Fruit fly (Drosophila melanogaster) whole organism, embryonic: ENCODE results near the gene CG7409.

Experiments used
- Aef1 ChIP-seq: fragments of 200-800 bp; sonication (Bioruptor generic); IDR thresholded peaks from 3 replicates; pipeline ENCODE4 v1.3.6; 2022; ENCODE audit warnings: missing biosample characterization, missing genetic modification characterization
- Bdp1 ChIP-seq: fragments of 200-800 bp; sonication (Bioruptor generic); optimal IDR thresholded peaks from 3 replicates; lab custom pipeline; 2016; ENCODE audit warnings: missing biosample characterization, missing genetic modification characterization
- BtbVII ChIP-seq: fragments of 200-800 bp; sonication (Bioruptor generic); optimal IDR thresholded peaks from 3 replicates; lab custom pipeline; 2017; ENCODE audit warnings: missing biosample characterization, mild to moderate bottlenecking, missing genetic modification characterization
- Bteb2 ChIP-seq: fragments of 200-800 bp; sonication (Bioruptor generic); optimal IDR thresholded peaks from 2 replicates; lab custom pipeline; 2016; ENCODE audit warnings: missing biosample characterization, missing genetic modification characterization
- CG10267 ChIP-seq: fragments of 200-800 bp; sonication (Bioruptor generic); optimal IDR thresholded peaks from 2 replicates; lab custom pipeline; 2018; ENCODE audit warnings: missing biosample characterization, mild to moderate bottlenecking, missing genetic modification characterization, moderate library complexity
- CG12219 ChIP-seq: fragments of 200-800 bp; sonication (Bioruptor generic); optimal IDR thresholded peaks from 3 replicates; lab custom pipeline; 2018; ENCODE audit warnings: missing biosample characterization, mild to moderate bottlenecking, missing genetic modification characterization
- CG14050 ChIP-seq: fragments of 200-800 bp; sonication (Bioruptor generic); IDR thresholded peaks from 3 replicates; pipeline ENCODE4 v1.3.6; 2022; ENCODE audit warnings: missing biosample characterization, missing genetic modification characterization
- CG15514 ChIP-seq: fragments of 200-800 bp; sonication (Bioruptor generic); optimal IDR thresholded peaks from 3 replicates; lab custom pipeline; 2017; ENCODE audit warnings: missing biosample characterization, missing genetic modification characterization, mild to moderate bottlenecking, moderate library complexity, missing genetic modification reagents
- CG1647 ChIP-seq: fragments of 200-800 bp; sonication (Bioruptor generic); optimal IDR thresholded peaks from 3 replicates; lab custom pipeline; 2016; ENCODE audit warnings: missing biosample characterization, missing genetic modification characterization
- CG16779 ChIP-seq: fragments of 200-800 bp; sonication (Bioruptor generic); IDR thresholded peaks from 2 replicates; pipeline ENCODE4 v1.3.6; 2022; ENCODE audit warnings: missing biosample characterization, missing genetic modification characterization
- CG17186 ChIP-seq: fragments of 200-800 bp; sonication (Bioruptor generic); optimal IDR thresholded peaks from 3 replicates; lab custom pipeline; 2017; ENCODE audit warnings: missing biosample characterization, missing genetic modification reagents, missing genetic modification characterization
- CG17568 ChIP-seq: fragments of 200-800 bp; sonication (Bioruptor generic); optimal IDR thresholded peaks from 2 replicates; lab custom pipeline; 2018; ENCODE audit warnings: missing biosample characterization, mild to moderate bottlenecking, missing genetic modification characterization, moderate library complexity
- CG32532 ChIP-seq: fragments of 200-800 bp; sonication (Bioruptor generic); IDR thresholded peaks from 2 replicates; pipeline ENCODE4 v1.3.6; 2022; ENCODE audit warnings: missing biosample characterization, missing genetic modification characterization
- CG3281 ChIP-seq: fragments of 200-800 bp; sonication (Bioruptor generic); optimal IDR thresholded peaks from 3 replicates; lab custom pipeline; 2017; ENCODE audit warnings: missing biosample characterization, mild to moderate bottlenecking, missing genetic modification characterization
- CG4820 ChIP-seq: fragments of 200-800 bp; sonication (Bioruptor generic); optimal IDR thresholded peaks from 3 replicates; lab custom pipeline; 2016; ENCODE audit warnings: missing biosample characterization, missing genetic modification characterization
- CG6683 ChIP-seq: fragments of 200-800 bp; sonication (Bioruptor generic); optimal IDR thresholded peaks from 2 replicates; lab custom pipeline; 2017; ENCODE audit warnings: missing biosample characterization, mild to moderate bottlenecking, missing genetic modification characterization, missing genetic modification reagents
- CG6689 ChIP-seq: fragments of 200-800 bp; sonication (Bioruptor generic); IDR thresholded peaks from 2 replicates; pipeline ENCODE4 v1.3.6; 2022; ENCODE audit warnings: missing biosample characterization, missing genetic modification characterization
- CG7556 ChIP-seq: fragments of 200-800 bp; sonication (Bioruptor generic); optimal IDR thresholded peaks from 2 replicates; lab custom pipeline; 2017; ENCODE audit warnings: missing biosample characterization, mild to moderate bottlenecking, missing genetic modification characterization
- Chrac-16 ChIP-seq: fragments of 200-800 bp; sonication (Bioruptor generic); optimal IDR thresholded peaks from 3 replicates; lab custom pipeline; 2016; ENCODE audit warnings: missing biosample characterization, missing genetic modification characterization
- Dbx ChIP-seq: fragments of 200-800 bp; sonication (Bioruptor generic); IDR thresholded peaks from 3 replicates; pipeline ENCODE4 v1.3.6; 2022; ENCODE audit warnings: missing biosample characterization, missing genetic modification characterization
- Dek ChIP-seq: fragments of 200-800 bp; sonication (Bioruptor generic); optimal IDR thresholded peaks from 3 replicates; lab custom pipeline; 2019; ENCODE audit warnings: missing biosample characterization, mild to moderate bottlenecking, missing genetic modification characterization, moderate library complexity
- Dll ChIP-seq: fragments of 200-800 bp; sonication (Bioruptor generic); IDR thresholded peaks from 4 replicates; pipeline ENCODE4 v1.3.6; 2022; ENCODE audit warnings: missing biosample characterization, missing genetic modification characterization; ENCODE audit not compliant: partially characterized antibody
- Doc2 ChIP-seq: fragments of 200-800 bp; sonication (Bioruptor generic); IDR thresholded peaks from 2 replicates; pipeline ENCODE4 v1.3.6; 2022; ENCODE audit warnings: missing biosample characterization, missing genetic modification characterization
- Drgx ChIP-seq: fragments of 200-800 bp; sonication (Bioruptor generic); IDR thresholded peaks from 2 replicates; pipeline ENCODE4 v1.3.6; 2022; ENCODE audit warnings: missing biosample characterization, missing genetic modification characterization
- Hsf ChIP-seq: fragments of 200-800 bp; sonication (Bioruptor generic); optimal IDR thresholded peaks from 3 replicates; lab custom pipeline; 2016; ENCODE audit warnings: missing biosample characterization, missing genetic modification characterization
- Myb ChIP-seq: fragments of 200-800 bp; sonication (Bioruptor generic); optimal IDR thresholded peaks from 2 replicates; lab custom pipeline; 2016; ENCODE audit warnings: missing biosample characterization, missing genetic modification characterization
- NfI ChIP-seq: fragments of 200-800 bp; sonication (Bioruptor generic); optimal IDR thresholded peaks from 3 replicates; lab custom pipeline; 2018; ENCODE audit warnings: missing biosample characterization, mild to moderate bottlenecking, missing genetic modification characterization, moderate library complexity
- ap ChIP-seq: fragments of 200-800 bp; sonication (Bioruptor generic); IDR thresholded peaks from 2 replicates; pipeline ENCODE4 v1.3.6; 2022; ENCODE audit warnings: missing biosample characterization, missing genetic modification characterization
- ato ChIP-seq: fragments of 200-800 bp; sonication (Bioruptor generic); IDR thresholded peaks from 2 replicates; pipeline ENCODE4 v1.3.6; 2022; ENCODE audit warnings: missing biosample characterization, missing genetic modification characterization; ENCODE audit not compliant: partially characterized antibody
- bab2 ChIP-seq: fragments of 200-800 bp; sonication (Bioruptor generic); optimal IDR thresholded peaks from 2 replicates; lab custom pipeline; 2016; ENCODE audit warnings: missing biosample characterization, missing genetic modification characterization
- bcd ChIP-seq: fragments of 200-800 bp; sonication (Bioruptor generic); optimal IDR thresholded peaks from 2 replicates; lab custom pipeline; 2017; ENCODE audit warnings: missing biosample characterization, mild to moderate bottlenecking, missing genetic modification characterization
- br ChIP-seq: fragments of >200 bp; optimal IDR thresholded peaks from 2 replicates; lab custom pipeline; 2017
- bsh ChIP-seq, 2 experiments: fragments of 200-800 bp; sonication (Bioruptor generic); optimal IDR thresholded peaks; 2 replicates each; lab custom pipeline; 2017 to 2018; ENCODE audit warnings: mild to moderate bottlenecking in 2 of 2, missing biosample characterization in 2 of 2, missing genetic modification characterization in 2 of 2, moderate library complexity in 1 of 2
- cad ChIP-seq: fragments of >200 bp; optimal IDR thresholded peaks from 2 replicates; lab custom pipeline; 2017; ENCODE audit warnings: missing biosample characterization, missing genetic modification characterization
- chif ChIP-seq, 2 experiments: fragments of 200-800 bp; sonication (Bioruptor generic); optimal IDR thresholded peaks; 3 replicates each; lab custom pipeline; 2016; ENCODE audit warnings: missing biosample characterization in 2 of 2, missing genetic modification characterization in 2 of 2
- dmrt99B ChIP-seq: fragments of 200-800 bp; sonication (Bioruptor generic); optimal IDR thresholded peaks from 2 replicates; lab custom pipeline; 2018; ENCODE audit warnings: missing biosample characterization, mild to moderate bottlenecking, missing genetic modification characterization, moderate library complexity
- exex ChIP-seq: fragments of 200-800 bp; sonication (Bioruptor generic); optimal IDR thresholded peaks from 4 replicates; lab custom pipeline; 2018; ENCODE audit warnings: missing biosample characterization, mild to moderate bottlenecking, missing genetic modification characterization, moderate library complexity
- hbn ChIP-seq: fragments of 200-800 bp; sonication (Bioruptor generic); IDR thresholded peaks from 2 replicates; pipeline ENCODE4 v1.3.6; 2022; ENCODE audit warnings: missing biosample characterization, missing genetic modification characterization; ENCODE audit not compliant: partially characterized antibody
- jigr1 ChIP-seq: fragments of 200-800 bp; sonication (Bioruptor generic); IDR thresholded peaks from 3 replicates; pipeline ENCODE4 v1.3.6; 2022; ENCODE audit warnings: missing biosample characterization, missing genetic modification characterization
- luna ChIP-seq: fragments of 200-800 bp; sonication (Bioruptor generic); optimal IDR thresholded peaks from 2 replicates; lab custom pipeline; 2016; ENCODE audit warnings: missing biosample characterization, missing genetic modification characterization
- mld ChIP-seq: fragments of 200-800 bp; sonication (Bioruptor generic); IDR thresholded peaks from 3 replicates; pipeline ENCODE4 v1.3.6; 2022; ENCODE audit warnings: missing biosample characterization, missing genetic modification characterization; ENCODE audit not compliant: partially characterized antibody
- odd ChIP-seq: fragments of 200-800 bp; sonication (Bioruptor generic); optimal IDR thresholded peaks from 2 replicates; lab custom pipeline; 2017; ENCODE audit warnings: missing biosample characterization, mild to moderate bottlenecking, missing genetic modification characterization
- onecut ChIP-seq: fragments of 200-800 bp; sonication (Bioruptor generic); IDR thresholded peaks from 2 replicates; pipeline ENCODE4 v1.3.6; 2022; ENCODE audit warnings: missing biosample characterization, missing genetic modification characterization
- peb ChIP-seq: fragments of 200-800 bp; sonication (Bioruptor generic); IDR thresholded peaks from 2 replicates; pipeline ENCODE4 v1.3.6; 2022; ENCODE audit warnings: missing biosample characterization, missing genetic modification characterization
- pita ChIP-seq: fragments of 200-800 bp; sonication (Bioruptor generic); optimal IDR thresholded peaks from 2 replicates; lab custom pipeline; 2017; ENCODE audit warnings: missing biosample characterization, mild to moderate bottlenecking, missing genetic modification characterization
- prd ChIP-seq, 3 experiments: fragments of >200 bp in 2 of 3; fragments of 200-800 bp in 1 of 3; sonication (Bioruptor generic) in 1 of 3; optimal IDR thresholded peaks in 2 of 3; IDR thresholded peaks in 1 of 3; 2 replicates in 2 of 3; 3 replicates in 1 of 3; pipeline versions ENCODE4 v1.3.6 to Lab custom; 2017 to 2022; ENCODE audit warnings: missing biosample characterization in 1 of 3, missing genetic modification characterization in 1 of 3
- psq ChIP-seq: fragments of 200-800 bp; sonication (Bioruptor generic); optimal IDR thresholded peaks from 2 replicates; lab custom pipeline; 2017; ENCODE audit warnings: missing biosample characterization, missing genetic modification characterization
- tio ChIP-seq: fragments of 200-800 bp; sonication (Bioruptor generic); optimal IDR thresholded peaks from 2 replicates; lab custom pipeline; 2017; ENCODE audit warnings: missing biosample characterization, missing genetic modification characterization, inconsistent platforms

Gene CG7409

dm6 chr3L:7718561-7719417 lies 35.4 kb upstream of the CG7409 start, which contains the start of gene Mcad (continued):
- peak; percentile 98 for TF ChIP-seq dmrt99B
- TF ChIP-seq prd (optimal IDR thresholded peaks at IDR 0.05; lab: Kevin White, UChicago), result no peak
- TF ChIP-seq prd (GFP tag; IDR thresholded peaks at IDR 0.05; lab: Robert Waterston, UW), result peak; percentile 88
- TF ChIP-seq Bteb2 (GFP tag; lab: Kevin White, UChicago), result peak; percentile 55
- peak; percentile 84 for TF ChIP-seq onecut (GFP tag; lab: Robert Waterston, UW)
- peak; percentile 90 for TF ChIP-seq Drgx (GFP tag; lab: Robert Waterston, UW)
- TF ChIP-seq peb (GFP tag; lab: Robert Waterston, UW), result peak; percentile 12; the same call in 1 of the 2 replicates
- TF ChIP-seq Hsf (GFP tag; lab: Kevin White, UChicago), result peak; percentile 69
- peak; percentile 76 for TF ChIP-seq Chrac-16
- TF ChIP-seq CG15514 (GFP tag; lab: Kevin White, UChicago), result peak; percentile 90
- no peak for TF ChIP-seq Myb
- peak; percentile 82 for TF ChIP-seq bab2 (GFP tag; lab: Kevin White, UChicago)
- peak; percentile 84 for TF ChIP-seq exex (tag; lab: Kevin White, UChicago)
- TF ChIP-seq CG12219 (GFP tag; lab: Kevin White, UChicago), result peak; percentile 71
- peak; percentile 82 for TF ChIP-seq ap (GFP tag; lab: Robert Waterston, UW)
- TF ChIP-seq pita, result no peak
- TF ChIP-seq BtbVII, result peak; percentile 95
- TF ChIP-seq CG17186 (GFP tag; lab: Kevin White, UChicago), result peak; percentile 59
- TF ChIP-seq CG6683, result peak; percentile 92
- peak; percentile 84 for TF ChIP-seq Doc2 (GFP tag; lab: Robert Waterston, UW)
- TF ChIP-seq Dek (tag; lab: Kevin White, UChicago), result peak; percentile 84
- TF ChIP-seq ato (GFP tag; lab: Robert Waterston, UW), result no peak
- peak; percentile 97 for TF ChIP-seq Dbx (GFP tag; lab: Robert Waterston, UW)
- peak; percentile 84 for TF ChIP-seq NfI (GFP tag; lab: Kevin White, UChicago)
- TF ChIP-seq bsh (GFP tag; optimal IDR thresholded peaks at IDR 0.05; lab: Kevin White, UChicago), result peak; percentile 70 to 91
- TF ChIP-seq cad, result no peak
- no peak for TF ChIP-seq br (lab: Kevin White, UChicago)
- peak; percentile 26 for TF ChIP-seq luna (GFP tag; lab: Kevin White, UChicago)
- TF ChIP-seq CG1647 (GFP tag; lab: Kevin White, UChicago), result peak; percentile 34
- peak; percentile 63; the same call in 2 of the 3 replicates for TF ChIP-seq jigr1 (GFP tag; lab: Robert Waterston, UW)
- no peak for TF ChIP-seq hbn (GFP tag; lab: Robert Waterston, UW)
- no peak for TF ChIP-seq mld (GFP tag; lab: Robert Waterston, UW)
- TF ChIP-seq CG17568, result peak; percentile 77
- TF ChIP-seq CG16779 (GFP tag; lab: Robert Waterston, UW), result no peak; the same call in 1 of the 2 replicates
- TF ChIP-seq chif (GFP tag; optimal IDR thresholded peaks at IDR 0.05; lab: Kevin White, UChicago), result peak; percentile 17 to 40
- TF ChIP-seq Dll (GFP tag; lab: Robert Waterston, UW), result no peak
- peak; percentile 75 for TF ChIP-seq tio
- TF ChIP-seq CG6689, result peak; percentile 81
- peak; percentile 79 for TF ChIP-seq CG14050
- TF ChIP-seq odd (GFP tag; lab: Kevin White, UChicago), result peak; percentile 74
- peak; percentile 51 for TF ChIP-seq psq (GFP tag; lab: Kevin White, UChicago)
- peak; percentile 96 for TF ChIP-seq CG3281
- TF ChIP-seq CG7556 (GFP tag; lab: Kevin White, UChicago), result peak; percentile 93
- peak; percentile 97 for TF ChIP-seq Aef1
- no peak for TF ChIP-seq Bdp1 (GFP tag; lab: Kevin White, UChicago)
- peak; percentile 93 for TF ChIP-seq CG4820 (GFP tag; lab: Kevin White, UChicago)
- peak; percentile 93 for TF ChIP-seq bcd (GFP tag; lab: Kevin White, UChicago)
- TF ChIP-seq CG32532 (GFP tag; lab: Robert Waterston, UW), result peak; percentile 85
- peak; percentile 90 for TF ChIP-seq CG10267
